Fruit fly (Drosophila melanogaster) whole organism, embryonic: ENCODE results near the gene Rai1.

Source experiments
- Abd-B ChIP-seq: fragments of 200-800 bp; sonication (Bioruptor generic); optimal IDR thresholded peaks from 2 replicates; lab custom pipeline; 2018; ENCODE audit warnings: missing biosample characterization, mild to moderate bottlenecking, missing genetic modification characterization, moderate library complexity
- Atf3 ChIP-seq: fragments of 200-800 bp; sonication (Bioruptor generic); optimal IDR thresholded peaks from 3 replicates; lab custom pipeline; 2016; ENCODE audit warnings: missing biosample characterization, missing genetic modification characterization
- CG10147 ChIP-seq: fragments of 200-800 bp; sonication (Bioruptor generic); optimal IDR thresholded peaks from 2 replicates; lab custom pipeline; 2019; ENCODE audit warnings: missing biosample characterization, mild to moderate bottlenecking, missing genetic modification characterization, moderate library complexity
- CG11695 ChIP-seq: fragments of 200-800 bp; sonication (Bioruptor generic); IDR thresholded peaks from 3 replicates; pipeline ENCODE4 v1.3.6; 2022; ENCODE audit warnings: missing biosample characterization, missing genetic modification characterization
- CG11723 ChIP-seq: fragments of 200-800 bp; sonication (Bioruptor generic); optimal IDR thresholded peaks from 2 replicates; lab custom pipeline; 2017; ENCODE audit warnings: missing biosample characterization, mild to moderate bottlenecking, missing genetic modification characterization
- CG13624 ChIP-seq: fragments of 200-800 bp; sonication (Bioruptor generic); optimal IDR thresholded peaks from 2 replicates; lab custom pipeline; 2016; ENCODE audit warnings: missing biosample characterization, missing genetic modification characterization
- CG13894 ChIP-seq: fragments of 200-800 bp; sonication (Bioruptor generic); optimal IDR thresholded peaks from 3 replicates; lab custom pipeline; 2018; ENCODE audit warnings: missing biosample characterization, mild to moderate bottlenecking, missing genetic modification characterization, moderate library complexity
- CG14860 ChIP-seq: fragments of 200-800 bp; sonication (Bioruptor generic); IDR thresholded peaks from 3 replicates; pipeline ENCODE4 v1.3.6; 2022; ENCODE audit warnings: missing biosample characterization, missing genetic modification characterization; ENCODE audit not compliant: partially characterized antibody
- CG15073 ChIP-seq: fragments of 200-800 bp; sonication (Bioruptor generic); optimal IDR thresholded peaks from 2 replicates; lab custom pipeline; 2016; ENCODE audit warnings: missing biosample characterization, missing genetic modification characterization
- CG15601 ChIP-seq: fragments of 200-800 bp; sonication (Bioruptor generic); optimal IDR thresholded peaks from 3 replicates; lab custom pipeline; 2019; ENCODE audit warnings: missing biosample characterization, mild to moderate bottlenecking, missing genetic modification characterization, moderate library complexity
- CG17328 ChIP-seq: fragments of 200-800 bp; sonication (Bioruptor generic); IDR thresholded peaks from 2 replicates; pipeline ENCODE4 v1.3.6; 2022; ENCODE audit warnings: missing biosample characterization, missing genetic modification characterization
- CG2199 ChIP-seq: fragments of 200-800 bp; sonication (Bioruptor generic); IDR thresholded peaks from 3 replicates; pipeline ENCODE4 v1.3.6; 2022; ENCODE audit warnings: missing biosample characterization, missing genetic modification characterization
- CG3838 ChIP-seq: fragments of 200-800 bp; sonication (Bioruptor generic); optimal IDR thresholded peaks from 3 replicates; lab custom pipeline; 2016; ENCODE audit warnings: missing biosample characterization, missing genetic modification characterization
- CG7556 ChIP-seq: fragments of 200-800 bp; sonication (Bioruptor generic); optimal IDR thresholded peaks from 2 replicates; lab custom pipeline; 2017; ENCODE audit warnings: missing biosample characterization, mild to moderate bottlenecking, missing genetic modification characterization
- CG8388 ChIP-seq: fragments of 200-800 bp; sonication (Bioruptor generic); optimal IDR thresholded peaks from 2 replicates; lab custom pipeline; 2019; ENCODE audit warnings: missing biosample characterization, mild to moderate bottlenecking, missing genetic modification characterization, moderate library complexity
- D19B ChIP-seq: fragments of 200-800 bp; sonication (Bioruptor generic); optimal IDR thresholded peaks from 2 replicates; lab custom pipeline; 2017; ENCODE audit warnings: missing biosample characterization, mild to moderate bottlenecking, missing genetic modification characterization
- Doc3 ChIP-seq: fragments of 200-800 bp; sonication (Bioruptor generic); IDR thresholded peaks from 3 replicates; pipeline ENCODE4 v1.3.6; 2022; ENCODE audit warnings: missing biosample characterization, missing genetic modification characterization; ENCODE audit not compliant: partially characterized antibody
- Gsc ChIP-seq: fragments of 200-800 bp; sonication (Bioruptor generic); IDR thresholded peaks from 2 replicates; pipeline ENCODE4 v1.3.6; 2022; ENCODE audit warnings: missing biosample characterization, missing genetic modification characterization
- Lim3 ChIP-seq: fragments of 200-800 bp; sonication (Bioruptor generic); IDR thresholded peaks from 2 replicates; pipeline ENCODE4 v1.3.6; 2022; ENCODE audit warnings: missing biosample characterization, missing genetic modification characterization
- Oli ChIP-seq: fragments of 200-800 bp; sonication (Bioruptor generic); optimal IDR thresholded peaks from 2 replicates; lab custom pipeline; 2018; ENCODE audit warnings: missing biosample characterization, mild to moderate bottlenecking, missing genetic modification characterization, moderate library complexity
- Ravus ChIP-seq: fragments of 200-800 bp; sonication (Bioruptor generic); IDR thresholded peaks from 2 replicates; pipeline ENCODE4 v1.3.6; 2022; ENCODE audit warnings: missing biosample characterization, missing genetic modification characterization
- Rfx ChIP-seq: fragments of 200-800 bp; sonication (Bioruptor generic); IDR thresholded peaks from 2 replicates; pipeline ENCODE4 v1.3.6; 2022; ENCODE audit warnings: missing biosample characterization, missing genetic modification characterization
- caup ChIP-seq: fragments of 200-800 bp; sonication (Bioruptor generic); optimal IDR thresholded peaks from 3 replicates; lab custom pipeline; 2017; ENCODE audit warnings: missing biosample characterization, mild to moderate bottlenecking, missing genetic modification characterization, moderate library complexity; ENCODE audit not compliant: severe bottlenecking
- cg ChIP-seq: fragments of 200-800 bp; sonication (Bioruptor generic); optimal IDR thresholded peaks from 3 replicates; lab custom pipeline; 2019; ENCODE audit warnings: missing biosample characterization, mild to moderate bottlenecking, missing genetic modification characterization, moderate library complexity
- crc ChIP-seq: fragments of 200-800 bp; sonication (Bioruptor generic); optimal IDR thresholded peaks from 2 replicates; lab custom pipeline; 2016; ENCODE audit warnings: missing biosample characterization, missing genetic modification characterization
- crol ChIP-seq: fragments of 200-800 bp; sonication (Bioruptor generic); IDR thresholded peaks from 2 replicates; pipeline ENCODE4 v1.3.6; 2022; ENCODE audit warnings: missing biosample characterization, missing genetic modification characterization
- cwo ChIP-seq: fragments of 200-800 bp; sonication (Bioruptor generic); optimal IDR thresholded peaks from 3 replicates; lab custom pipeline; 2017; ENCODE audit warnings: missing biosample characterization, missing genetic modification characterization, mild to moderate bottlenecking, moderate library complexity, missing genetic modification reagents
- da ChIP-seq: fragments of 200-800 bp; sonication (Bioruptor generic); optimal IDR thresholded peaks from 2 replicates; lab custom pipeline; 2016; ENCODE audit warnings: missing biosample characterization, missing genetic modification characterization
- dmrt11E ChIP-seq: fragments of 200-800 bp; sonication (Bioruptor generic); optimal IDR thresholded peaks from 3 replicates; lab custom pipeline; 2018; ENCODE audit warnings: missing biosample characterization, mild to moderate bottlenecking, missing genetic modification characterization, moderate library complexity
- en ChIP-seq: fragments of 200-800 bp; sonication (Bioruptor generic); optimal IDR thresholded peaks from 2 replicates; lab custom pipeline; 2016; ENCODE audit warnings: missing biosample characterization, missing genetic modification characterization
- her ChIP-seq: fragments of 200-800 bp; sonication (Bioruptor generic); optimal IDR thresholded peaks from 2 replicates; lab custom pipeline; 2016; ENCODE audit warnings: missing biosample characterization, missing genetic modification characterization
- kni ChIP-seq: fragments of 200-800 bp; sonication (Bioruptor generic); optimal IDR thresholded peaks from 3 replicates; lab custom pipeline; 2017; ENCODE audit warnings: mild to moderate bottlenecking, missing biosample characterization, missing genetic modification reagents, missing genetic modification characterization
- lola ChIP-seq, 3 experiments: fragments of >200 bp in 2 of 3; fragments of 200-800 bp in 1 of 3; sonication (Bioruptor generic) in 1 of 3; optimal IDR thresholded peaks; 2 replicates each; lab custom pipeline; 2017 to 2019; ENCODE audit warnings: missing biosample characterization in 3 of 3, missing genetic modification characterization in 3 of 3, mild to moderate bottlenecking in 1 of 3, moderate library complexity in 1 of 3
- luna ChIP-seq: fragments of 200-800 bp; sonication (Bioruptor generic); optimal IDR thresholded peaks from 2 replicates; lab custom pipeline; 2016; ENCODE audit warnings: missing biosample characterization, missing genetic modification characterization
- org-1 ChIP-seq: fragments of 200-800 bp; sonication (Bioruptor generic); optimal IDR thresholded peaks from 2 replicates; lab custom pipeline; 2017; ENCODE audit warnings: missing biosample characterization, missing genetic modification characterization
- pros ChIP-seq: fragments of 200-800 bp; sonication (Bioruptor generic); optimal IDR thresholded peaks from 3 replicates; lab custom pipeline; 2019; ENCODE audit warnings: missing biosample characterization, mild to moderate bottlenecking, missing genetic modification characterization, moderate library complexity
- scrt ChIP-seq: fragments of 200-800 bp; sonication (Bioruptor generic); optimal IDR thresholded peaks from 2 replicates; lab custom pipeline; 2018; ENCODE audit warnings: missing biosample characterization, mild to moderate bottlenecking, missing genetic modification characterization, moderate library complexity
- sens ChIP-seq: fragments of 200-800 bp; sonication (Bioruptor generic); peaks from one replicate; lab custom pipeline; 2016; ENCODE audit warnings: missing biosample characterization, missing genetic modification characterization
- twi ChIP-seq: fragments of 200-800 bp; optimal IDR thresholded peaks from 2 replicates; lab custom pipeline; 2019; ENCODE audit warnings: missing biosample characterization, mild to moderate bottlenecking, missing genetic modification characterization, moderate library complexity
- usp ChIP-seq: fragments of >200 bp; optimal IDR thresholded peaks from 2 replicates; lab custom pipeline; 2017; ENCODE audit warnings: missing biosample characterization, missing genetic modification characterization
- zen2 ChIP-seq: fragments of 200-800 bp; sonication (Bioruptor generic); IDR thresholded peaks from 3 replicates; pipeline ENCODE4 v1.3.6; 2022; ENCODE audit warnings: missing biosample characterization, missing genetic modification characterization; ENCODE audit not compliant: partially characterized antibody
- zf30C ChIP-seq: fragments of 200-800 bp; sonication (Bioruptor generic); optimal IDR thresholded peaks from 3 replicates; lab custom pipeline; 2018; ENCODE audit warnings: missing biosample characterization, mild to moderate bottlenecking, missing genetic modification characterization

Gene Rai1

dm6 chrX:16775083-16775482 lies 28.1 kb downstream of the Rai1 start (continued):
- no peak for TF ChIP-seq cwo (GFP tag; lab: Kevin White, UChicago)
- TF ChIP-seq CG14860 (GFP tag; lab: Robert Waterston, UW) = no peak
- no peak for TF ChIP-seq Rfx (GFP tag; lab: Robert Waterston, UW)
- no peak for TF ChIP-seq CG3838
- 0 out of 2 replicates have a peak, but pooled peaks have one; percentile 33 for TF ChIP-seq crol (GFP tag; lab: Robert Waterston, UW)
- TF ChIP-seq caup = no peak
- TF ChIP-seq Doc3 (GFP tag; lab: Robert Waterston, UW) = no peak
- no peak for TF ChIP-seq luna
- TF ChIP-seq scrt (GFP tag; lab: Kevin White, UChicago) = no peak
- peak; percentile 23 for TF ChIP-seq CG15601 (tag; lab: Kevin White, UChicago)
- no peak for TF ChIP-seq Abd-B (GFP tag; lab: Kevin White, UChicago)
- TF ChIP-seq Atf3 (GFP tag; lab: Kevin White, UChicago) = no peak
- TF ChIP-seq CG13624 (GFP tag; lab: Kevin White, UChicago) = no peak
- no peak for TF ChIP-seq CG7556
- TF ChIP-seq Ravus (GFP tag; lab: Robert Waterston, UW) = no peak
- TF ChIP-seq CG17328 = no peak
- TF ChIP-seq org-1 (GFP tag; lab: Kevin White, UChicago) = no peak
- no peak for TF ChIP-seq Gsc (GFP tag; lab: Robert Waterston, UW)
- TF ChIP-seq zf30C (GFP tag; lab: Kevin White, UChicago) = no peak
- no peak for TF ChIP-seq en (GFP tag; lab: Kevin White, UChicago)
- TF ChIP-seq zen2 = no peak
- TF ChIP-seq kni (GFP tag; lab: Kevin White, UChicago) = peak; percentile 59
- no peak for TF ChIP-seq D19B (GFP tag; lab: Kevin White, UChicago)
- TF ChIP-seq usp (GFP tag; lab: Kevin White, UChicago) = no peak
- no peak for TF ChIP-seq CG11723
- TF ChIP-seq her (GFP tag; lab: Kevin White, UChicago) = no peak
- TF ChIP-seq CG15073 = no peak
- no peak for TF ChIP-seq CG11695
- peak; percentile 16 for TF ChIP-seq pros (GFP tag; lab: Kevin White, UChicago)
- TF ChIP-seq Lim3 = no peak
- peak; percentile 94 for TF ChIP-seq twi (tag; lab: Kevin White, UChicago)

- TF ChIP-seq sens (peak; percentile 67), da (GFP tag; lab: Kevin White, UChicago) (no peak), dmrt11E (tag; lab: Kevin White, UChicago) (peak; percentile 14), CG10147 (GFP tag; lab: Kevin White, UChicago) (no peak), Oli (no peak), pros (GFP tag; lab: Kevin White, UChicago) (no peak), lola (GFP tag; optimal IDR thresholded peaks at IDR 0.05; lab: Kevin White, UChicago) (peak in 1 of 3 experiments; percentile 1), CG13894 (tag; lab: Kevin White, UChicago) (no peak), crc (no peak), cg (GFP tag; lab: Kevin White, UChicago) (peak; percentile 19), twi (tag; lab: Kevin White, UChicago) (peak; percentile 95), CG2199 (GFP tag; lab: Robert Waterston, UW) (peak; percentile 12; the same call in 1 of the 3 replicates), CG8388 (GFP tag; lab: Kevin White, UChicago) (peak; percentile 97)
Measured at dm6 chrX:16774201-16775061, 28.7 kb downstream of the Rai1 start.
